Fruit fly (Drosophila melanogaster) whole organism, pupa: ENCODE data around the gene Dnaaf5.

Experiments
- CG10348 ChIP-seq: fragments of 200-800 bp; sonication (Bioruptor generic); IDR thresholded peaks from 2 replicates; pipeline ENCODE4 v1.3.6; 2022; ENCODE audit warnings: missing biosample characterization, missing genetic modification characterization
- CG12605 ChIP-seq: fragments of 200-800 bp; sonication (Bioruptor generic); IDR thresholded peaks from 2 replicates; pipeline ENCODE4 v1.3.6; 2022; ENCODE audit warnings: missing biosample characterization, missing genetic modification characterization
- CG13204 ChIP-seq: fragments of 200-800 bp; sonication (Bioruptor generic); optimal IDR thresholded peaks from 2 replicates; lab custom pipeline; 2018; ENCODE audit warnings: missing biosample characterization, mild to moderate bottlenecking, missing genetic modification characterization, moderate library complexity
- CG14655 ChIP-seq: fragments of 200-800 bp; sonication (Bioruptor generic); optimal IDR thresholded peaks from 3 replicates; lab custom pipeline; 2017; ENCODE audit warnings: mild to moderate bottlenecking, missing biosample characterization, missing genetic modification reagents, missing genetic modification characterization
- CG15710 ChIP-seq: fragments of 200-800 bp; sonication (Bioruptor generic); optimal IDR thresholded peaks from 2 replicates; lab custom pipeline; 2018; ENCODE audit warnings: missing biosample characterization, mild to moderate bottlenecking, missing genetic modification characterization, moderate library complexity
- CG17806 ChIP-seq: fragments of 200-800 bp; sonication (Bioruptor generic); optimal IDR thresholded peaks from 2 replicates; lab custom pipeline; 2018; ENCODE audit warnings: missing biosample characterization, mild to moderate bottlenecking, missing genetic modification characterization, moderate library complexity
- CG32121 ChIP-seq: fragments of 200-800 bp; sonication (Bioruptor generic); IDR thresholded peaks from 2 replicates; pipeline ENCODE4 v1.3.6; 2022; ENCODE audit warnings: missing biosample characterization, missing genetic modification characterization
- CG34367 ChIP-seq: fragments of 200-800 bp; sonication (Bioruptor generic); optimal IDR thresholded peaks from 2 replicates; lab custom pipeline; 2018; ENCODE audit warnings: missing biosample characterization, mild to moderate bottlenecking, missing genetic modification characterization
- CG4496 ChIP-seq: fragments of 200-800 bp; sonication (Bioruptor generic); IDR thresholded peaks from 3 replicates; pipeline ENCODE4 v1.3.6; 2022; ENCODE audit warnings: missing biosample characterization, missing genetic modification characterization
- CG8159 ChIP-seq: fragments of 200-800 bp; sonication (Bioruptor generic); optimal IDR thresholded peaks from 3 replicates; lab custom pipeline; 2018; ENCODE audit warnings: missing biosample characterization, mild to moderate bottlenecking, missing genetic modification characterization, moderate library complexity
- CG8301 ChIP-seq: fragments of 200-800 bp; sonication (Bioruptor generic); optimal IDR thresholded peaks from 2 replicates; lab custom pipeline; 2018; ENCODE audit warnings: missing biosample characterization, mild to moderate bottlenecking, missing genetic modification characterization
- CG9948 ChIP-seq: fragments of 200-800 bp; sonication (Bioruptor generic); optimal IDR thresholded peaks from 2 replicates; lab custom pipeline; 2018; ENCODE audit warnings: missing biosample characterization, mild to moderate bottlenecking, missing genetic modification characterization, moderate library complexity
- D1 ChIP-seq: fragments of 200-800 bp; sonication (Bioruptor generic); optimal IDR thresholded peaks from 2 replicates; lab custom pipeline; 2018; ENCODE audit warnings: missing biosample characterization, mild to moderate bottlenecking, missing genetic modification characterization, moderate library complexity
- EcR ChIP-seq: fragments of 200-800 bp; sonication (Bioruptor generic); optimal IDR thresholded peaks from 3 replicates; lab custom pipeline; 2019; ENCODE audit warnings: missing biosample characterization, missing genetic modification characterization, mild to moderate bottlenecking, moderate library complexity, missing genetic modification reagents
- Ets98B ChIP-seq: fragments of 200-800 bp; sonication (Bioruptor generic); IDR thresholded peaks from 2 replicates; pipeline ENCODE4 v1.3.6; 2022; ENCODE audit warnings: missing biosample characterization, missing genetic modification characterization
- Pif1A ChIP-seq: fragments of 200-800 bp; sonication (Bioruptor generic); optimal IDR thresholded peaks from 3 replicates; lab custom pipeline; 2016; ENCODE audit warnings: missing biosample characterization, missing genetic modification characterization
- Pif1B ChIP-seq: fragments of 200-800 bp; sonication (Bioruptor generic); optimal IDR thresholded peaks from 3 replicates; lab custom pipeline; 2016; ENCODE audit warnings: missing biosample characterization, missing genetic modification characterization
- Snoo ChIP-seq: fragments of 200-800 bp; sonication (Bioruptor generic); optimal IDR thresholded peaks from 3 replicates; lab custom pipeline; 2017; ENCODE audit warnings: missing biosample characterization, mild to moderate bottlenecking, missing genetic modification characterization, inconsistent platforms
- fd96Ca ChIP-seq: fragments of 200-800 bp; sonication (Bioruptor generic); IDR thresholded peaks from 3 replicates; pipeline ENCODE4 v1.3.6; 2022; ENCODE audit warnings: missing biosample characterization, missing genetic modification characterization
- gl ChIP-seq: fragments of 200-800 bp; sonication (Bioruptor generic); optimal IDR thresholded peaks from 2 replicates; lab custom pipeline; 2018; ENCODE audit warnings: missing biosample characterization, mild to moderate bottlenecking, missing genetic modification characterization
- rn ChIP-seq: fragments of 200-800 bp; sonication (Bioruptor generic); IDR thresholded peaks from 2 replicates; pipeline ENCODE4 v1.3.6; 2022; ENCODE audit warnings: missing biosample characterization, missing genetic modification characterization

Dnaaf5 gene

DNA sequence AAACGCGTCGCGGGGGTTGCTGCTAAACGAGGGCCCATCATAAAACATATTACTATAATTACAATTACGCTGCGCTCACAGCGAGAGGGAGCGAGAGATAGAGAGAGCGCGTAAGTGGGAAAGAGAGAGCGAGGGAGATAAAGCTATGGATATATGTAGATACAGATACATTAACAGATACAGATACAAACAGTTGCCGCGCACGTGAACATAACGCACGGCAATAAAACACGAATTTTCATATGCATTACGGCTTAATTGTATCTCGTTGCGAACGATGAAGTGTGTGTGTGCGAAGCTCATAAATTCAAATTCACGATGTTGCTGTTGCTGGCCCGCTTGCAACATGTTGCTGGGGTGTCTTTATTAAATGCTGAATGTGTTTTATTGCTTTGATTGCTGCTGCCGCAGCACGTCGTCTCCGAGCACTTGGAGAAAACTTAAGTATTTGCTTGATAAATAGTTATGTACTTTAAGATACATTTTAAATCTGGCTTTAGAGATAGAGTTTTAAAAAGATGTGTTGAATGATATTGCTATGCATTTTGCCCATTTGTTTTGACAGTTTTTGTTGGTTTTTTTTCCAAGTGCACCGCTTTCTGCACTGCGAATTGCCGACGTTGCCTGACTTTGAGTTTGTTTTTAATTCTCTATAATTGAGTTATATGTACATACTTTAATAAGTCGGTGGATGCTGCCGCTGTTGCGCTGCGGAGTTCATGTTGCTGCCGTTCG, 8.8 kb upstream of the Dnaaf5 start:
- TF ChIP-seq CG17806 (peak; percentile 97), rn (GFP tag; lab: Robert Waterston, UW) (peak; percentile 97), Pif1A (GFP tag; lab: Kevin White, UChicago) (peak; percentile 96), CG4496 (GFP tag; lab: Robert Waterston, UW) (peak; percentile 99), CG34367 (tag; lab: Kevin White, UChicago) (peak; percentile 96), CG13204 (GFP tag; lab: Kevin White, UChicago) (peak; percentile 84), fd96Ca (peak; percentile 99), CG15710 (peak; percentile 96), CG12605 (GFP tag; lab: Robert Waterston, UW) (peak; percentile 97), EcR (GFP tag; lab: Kevin White, UChicago) (no peak), Snoo (peak; percentile 93), CG9948 (tag; lab: Kevin White, UChicago) (peak; percentile 96), CG14655 (peak; percentile 97), Pif1B (GFP tag; lab: Kevin White, UChicago) (peak; percentile 91), CG10348 (peak; percentile 89), CG8159 (peak; percentile 96), D1 (tag; lab: Kevin White, UChicago) (peak; percentile 92), gl (tag; lab: Kevin White, UChicago) (peak; percentile 92), Ets98B (GFP tag; lab: Robert Waterston, UW) (peak; percentile 98), CG8301 (tag; lab: Kevin White, UChicago) (peak; percentile 96), CG32121 (GFP tag; lab: Robert Waterston, UW) (peak; percentile 99)

DNA sequence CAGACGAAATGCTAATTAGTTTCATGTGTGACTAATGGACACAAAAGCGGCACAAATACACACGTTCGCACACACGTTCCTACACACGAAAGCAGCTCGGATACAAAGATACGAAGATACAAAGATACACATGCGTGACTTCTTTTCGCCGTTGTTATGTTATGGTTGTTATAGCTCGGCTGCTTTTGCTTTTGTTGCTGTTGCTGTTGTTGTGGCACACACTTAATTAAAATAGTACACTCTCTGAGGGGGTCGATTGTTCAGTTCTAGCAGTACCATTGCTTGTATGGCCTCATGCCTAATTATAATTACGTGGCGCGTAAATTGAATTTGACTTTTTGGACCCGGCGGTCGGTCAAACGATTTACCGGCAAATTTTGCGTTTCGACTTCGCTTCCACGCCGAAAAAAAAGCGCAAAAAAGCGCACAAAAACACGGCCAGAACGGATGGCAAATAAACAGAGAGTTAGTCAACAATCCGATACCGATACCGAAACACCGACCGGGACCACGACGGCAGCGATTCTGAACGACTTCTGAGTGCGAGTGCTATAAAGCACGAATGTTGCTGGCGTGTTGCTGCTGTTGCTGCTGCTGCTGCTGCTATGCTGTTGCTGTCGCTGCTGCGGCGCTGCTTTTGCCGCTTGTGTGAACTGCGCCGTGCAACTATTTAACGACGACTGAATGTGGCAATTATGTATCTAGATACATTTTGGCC, 8.1 kb upstream of the Dnaaf5 start:
- no peak for TF ChIP-seq Snoo
- no peak for TF ChIP-seq fd96Ca
- peak; percentile 6 for TF ChIP-seq gl (tag; lab: Kevin White, UChicago)
- no peak for TF ChIP-seq Ets98B (GFP tag; lab: Robert Waterston, UW)
- TF ChIP-seq CG8159: no peak
- peak; percentile 34 for TF ChIP-seq CG13204 (GFP tag; lab: Kevin White, UChicago)
- TF ChIP-seq CG14655: no peak
- no peak for TF ChIP-seq CG17806
- TF ChIP-seq Pif1A (GFP tag; lab: Kevin White, UChicago): no peak
- no peak for TF ChIP-seq CG10348
- 0 out of 3 replicates have a peak, but pooled peaks have one; percentile 31 for TF ChIP-seq CG4496 (GFP tag; lab: Robert Waterston, UW)
- TF ChIP-seq CG9948 (tag; lab: Kevin White, UChicago): no peak
- no peak for TF ChIP-seq Pif1B (GFP tag; lab: Kevin White, UChicago)
- TF ChIP-seq CG32121 (GFP tag; lab: Robert Waterston, UW): no peak
- TF ChIP-seq CG34367 (tag; lab: Kevin White, UChicago): no peak
- TF ChIP-seq CG15710: no peak
- no peak for TF ChIP-seq CG8301 (tag; lab: Kevin White, UChicago)
- no peak for TF ChIP-seq EcR (GFP tag; lab: Kevin White, UChicago)
- 0 out of 2 replicates have a peak, but pooled peaks have one; percentile 43 for TF ChIP-seq CG12605 (GFP tag; lab: Robert Waterston, UW)
- no peak for TF ChIP-seq D1 (tag; lab: Kevin White, UChicago)
- no peak for TF ChIP-seq rn (GFP tag; lab: Robert Waterston, UW)

DNA sequence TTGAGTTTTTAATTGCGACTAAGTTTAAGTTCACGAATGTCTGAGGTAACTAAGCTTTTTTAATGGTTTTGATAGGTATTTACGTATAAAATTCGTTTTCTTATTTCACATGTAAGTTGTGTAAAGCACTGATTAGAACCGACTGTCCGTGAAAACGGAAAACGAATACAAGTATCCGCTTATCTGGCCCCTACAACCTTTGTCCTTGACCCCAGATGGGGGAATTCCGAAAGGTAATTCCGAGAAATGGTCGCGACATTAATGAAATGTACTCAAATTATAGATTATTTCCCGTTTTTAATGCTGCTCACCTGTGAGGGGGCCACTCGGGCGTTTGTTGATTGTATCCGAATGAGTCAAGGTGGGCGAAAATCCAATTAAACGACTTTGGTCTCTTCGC, 5.3 kb upstream of the Dnaaf5 start:
- TF ChIP-seq CG17806: no peak
- no peak for TF ChIP-seq rn (GFP tag; lab: Robert Waterston, UW)
- TF ChIP-seq EcR (GFP tag; lab: Kevin White, UChicago): no peak
- no peak for TF ChIP-seq CG34367 (tag; lab: Kevin White, UChicago)
- no peak for TF ChIP-seq Ets98B (GFP tag; lab: Robert Waterston, UW)
- no peak for TF ChIP-seq CG8301 (tag; lab: Kevin White, UChicago)

DNA sequence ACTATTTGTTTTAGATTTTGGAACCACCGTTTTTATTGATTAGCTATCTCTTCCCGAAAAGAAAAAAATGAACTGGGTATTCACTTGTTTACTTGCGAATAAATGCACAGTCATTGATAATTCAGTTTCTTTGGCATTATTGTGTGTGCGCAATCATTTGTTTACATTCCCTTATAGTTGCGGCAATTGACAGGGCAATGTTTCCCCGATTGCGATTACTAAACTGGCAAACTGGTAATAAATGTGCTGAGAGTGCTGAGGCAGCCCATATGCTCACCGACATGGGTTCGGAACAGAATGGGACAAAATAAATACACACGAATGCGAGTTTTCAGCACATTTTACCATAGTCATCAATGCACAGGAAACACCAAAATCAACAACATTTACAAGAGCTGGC, 4.3 kb upstream of the Dnaaf5 start:
- TF ChIP-seq CG14655 (no peak), CG10348 (no peak), CG13204 (GFP tag; lab: Kevin White, UChicago) (no peak), Pif1A (GFP tag; lab: Kevin White, UChicago) (no peak), CG12605 (GFP tag; lab: Robert Waterston, UW) (no peak), Pif1B (GFP tag; lab: Kevin White, UChicago) (no peak), fd96Ca (no peak), CG15710 (no peak), Ets98B (GFP tag; lab: Robert Waterston, UW) (no peak), CG17806 (no peak), rn (GFP tag; lab: Robert Waterston, UW) (no peak), gl (tag; lab: Kevin White, UChicago) (no peak), CG9948 (tag; lab: Kevin White, UChicago) (no peak), Snoo (no peak), EcR (GFP tag; lab: Kevin White, UChicago) (no peak)

DNA sequence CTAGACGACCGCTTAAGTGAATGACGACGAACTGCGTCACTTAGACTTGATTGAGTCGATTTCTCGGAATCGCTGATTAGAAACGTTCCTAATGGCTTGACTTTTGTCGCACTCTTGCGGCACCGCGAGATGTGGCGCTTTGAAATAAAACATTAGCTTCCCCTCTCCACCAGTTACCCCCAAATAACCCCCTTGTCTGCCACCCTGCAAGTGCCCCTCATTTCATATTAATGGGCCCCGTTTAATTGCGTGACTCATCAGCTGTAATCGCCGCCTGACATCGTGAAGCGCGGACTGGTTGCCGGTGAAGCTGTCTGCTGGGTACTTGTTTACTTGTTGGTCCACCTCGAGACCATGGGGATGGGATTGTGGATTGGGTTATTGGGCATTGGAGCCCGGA, 2.6 kb upstream of the Dnaaf5 start:
- TF ChIP-seq CG9948 (tag; lab: Kevin White, UChicago): no peak
- no peak for TF ChIP-seq CG34367 (tag; lab: Kevin White, UChicago)
- TF ChIP-seq CG17806: no peak
- TF ChIP-seq CG8301 (tag; lab: Kevin White, UChicago): no peak
- TF ChIP-seq EcR (GFP tag; lab: Kevin White, UChicago): no peak
- no peak for TF ChIP-seq CG32121 (GFP tag; lab: Robert Waterston, UW)
- TF ChIP-seq CG15710: no peak
- no peak for TF ChIP-seq Pif1B (GFP tag; lab: Kevin White, UChicago)
- TF ChIP-seq CG12605 (GFP tag; lab: Robert Waterston, UW): no peak
- no peak for TF ChIP-seq CG10348
- TF ChIP-seq Snoo: no peak
- TF ChIP-seq gl (tag; lab: Kevin White, UChicago): no peak
- no peak for TF ChIP-seq CG13204 (GFP tag; lab: Kevin White, UChicago)
